Fruit fly (Drosophila melanogaster) whole organism, pupa: ENCODE data around the gene CG16865.

Experiments
- CG15710 ChIP-seq: fragments of 200-800 bp; sonication (Bioruptor generic); optimal IDR thresholded peaks from 2 replicates; lab custom pipeline; 2018; ENCODE audit warnings: missing biosample characterization, mild to moderate bottlenecking, missing genetic modification characterization, moderate library complexity
- CG8301 ChIP-seq: fragments of 200-800 bp; sonication (Bioruptor generic); optimal IDR thresholded peaks from 2 replicates; lab custom pipeline; 2018; ENCODE audit warnings: missing biosample characterization, mild to moderate bottlenecking, missing genetic modification characterization
- EcR ChIP-seq: fragments of 200-800 bp; sonication (Bioruptor generic); optimal IDR thresholded peaks from 3 replicates; lab custom pipeline; 2019; ENCODE audit warnings: missing biosample characterization, missing genetic modification characterization, mild to moderate bottlenecking, moderate library complexity, missing genetic modification reagents
- Snoo ChIP-seq: fragments of 200-800 bp; sonication (Bioruptor generic); optimal IDR thresholded peaks from 3 replicates; lab custom pipeline; 2017; ENCODE audit warnings: missing biosample characterization, mild to moderate bottlenecking, missing genetic modification characterization, inconsistent platforms

dm6 chr2L:13838647-13839390 lies 27.5 kb downstream of the CG16865 start:
- TF ChIP-seq Snoo, result no peak
- TF ChIP-seq EcR (GFP tag; lab: Kevin White, UChicago), result no peak
- TF ChIP-seq CG15710 (tag; lab: Kevin White, UChicago), result no peak
- no peak for TF ChIP-seq CG8301
